Worm (Caenorhabditis elegans) whole organism, early embryonic: ENCODE measurements around the gene acs-11.
A peak's percentile ranks its signal among the peaks of the same experiment; 100 is the strongest.

ENCODE experiments used
- B0310.2 ChIP-seq: sonication (generic microtip); optimal IDR thresholded peaks from 2 replicates; lab custom pipeline; 2016; ENCODE audit warnings: mild to moderate bottlenecking, missing genetic modification characterization, missing compliant biosample characterization
- ama-1 ChIP-seq: fragments of 150-350 bp; optimal IDR thresholded peaks from 2 replicates; lab custom pipeline; 2014
- ceh-13 ChIP-seq: fragments of 200-800 bp; sonication (Bioruptor generic); optimal IDR thresholded peaks from 2 replicates; lab custom pipeline; 2018; ENCODE audit warnings: mild to moderate bottlenecking, missing genetic modification characterization, missing compliant biosample characterization
- ets-7 ChIP-seq: sonication (generic microtip); optimal IDR thresholded peaks from 2 replicates; lab custom pipeline; 2016; ENCODE audit warnings: missing genotype, missing genetic modification characterization, missing compliant biosample characterization
- sea-1 ChIP-seq: fragments of 200-800 bp; sonication (Bioruptor generic); conservative IDR thresholded peaks from 2 replicates; pipeline ENCODE4 v1.3.6; 2022; ENCODE audit warnings: missing genetic modification characterization, missing compliant biosample characterization

ce11 chrII:4739984-4740462 is 1.9 kb upstream of the acs-11 start, which contains the start of gene eas-1:
- no peak for TF ChIP-seq B0310.2 (tag; lab: Kevin White, UChicago)
- no peak for TF ChIP-seq ceh-13 (GFP tag; lab: Kevin White, UChicago)
- TF ChIP-seq ets-7, result peak; percentile 49
- TF ChIP-seq sea-1 (GFP tag; lab: Robert Waterston, UW), result no peak
- TF ChIP-seq ama-1 (lab: Kevin White, UChicago), result no peak
